Fruit fly (Drosophila melanogaster): Measurements from ENCODE around the gene fusl.

Gene fusl

dm6 chr2L:5338024-5338720, at the start of gene fusl:
TSS of gene fusl (minus strand) at chr2L:5338073.
- no peak for TF ChIP-seq insv (optimal IDR thresholded peaks at IDR 0.05)

dm6 chr2L:5386261-5386660, 48.4 kb upstream of the fusl start:
- TF ChIP-seq Sin3A (optimal IDR thresholded peaks at IDR 0.05) (no peak), psq (optimal IDR thresholded peaks at IDR 0.05) (no peak), insv (optimal IDR thresholded peaks at IDR 0.05) (no peak), Myc (optimal IDR thresholded peaks at IDR 0.05) (no peak), h (optimal IDR thresholded peaks at IDR 0.05) (no peak), ttk (optimal IDR thresholded peaks at IDR 0.05) (no peak)

dm6 chr2L:5381305-5381973, 43.6 kb upstream of the fusl start:
- TF ChIP-seq insv (optimal IDR thresholded peaks at IDR 0.05) (no peak), h (optimal IDR thresholded peaks at IDR 0.05) (no peak)

- TF ChIP-seq Sin3A (optimal IDR thresholded peaks at IDR 0.05) (no peak), Myc (optimal IDR thresholded peaks at IDR 0.05) (no peak), insv (optimal IDR thresholded peaks at IDR 0.05) (no peak), ttk (optimal IDR thresholded peaks at IDR 0.05) (no peak), h (optimal IDR thresholded peaks at IDR 0.05) (no peak), psq (optimal IDR thresholded peaks at IDR 0.05) (no peak)
Observed at dm6 chr2L:5378829-5379228, 41.0 kb upstream of the fusl start.

- no peak for TF ChIP-seq ttk (optimal IDR thresholded peaks at IDR 0.05)
- no peak for TF ChIP-seq insv (optimal IDR thresholded peaks at IDR 0.05)
- no peak for TF ChIP-seq Myc (optimal IDR thresholded peaks at IDR 0.05)
- no peak for TF ChIP-seq psq (optimal IDR thresholded peaks at IDR 0.05)
- no peak for TF ChIP-seq h (optimal IDR thresholded peaks at IDR 0.05)
- no peak for TF ChIP-seq Sin3A (optimal IDR thresholded peaks at IDR 0.05)
Observed at dm6 chr2L:5376442-5376841, 38.6 kb upstream of the fusl start.

- no peak for TF ChIP-seq h (optimal IDR thresholded peaks at IDR 0.05)
- no peak for TF ChIP-seq Myc (optimal IDR thresholded peaks at IDR 0.05)
Observed at dm6 chr2L:5374989-5375388, 37.1 kb upstream of the fusl start.

dm6 chr2L:5374216-5374615, 36.3 kb upstream of the fusl start:
- no peak for TF ChIP-seq Sin3A (optimal IDR thresholded peaks at IDR 0.05)
- no peak for TF ChIP-seq h (optimal IDR thresholded peaks at IDR 0.05)
- TF ChIP-seq psq (optimal IDR thresholded peaks at IDR 0.05) = no peak
- TF ChIP-seq ttk (optimal IDR thresholded peaks at IDR 0.05) = no peak
- TF ChIP-seq insv (optimal IDR thresholded peaks at IDR 0.05) = no peak
- TF ChIP-seq Myc (optimal IDR thresholded peaks at IDR 0.05) = no peak

dm6 chr2L:5372552-5372951, 34.7 kb upstream of the fusl start:
- TF ChIP-seq h (optimal IDR thresholded peaks at IDR 0.05) (no peak), Sin3A (optimal IDR thresholded peaks at IDR 0.05) (no peak), Myc (optimal IDR thresholded peaks at IDR 0.05) (no peak), insv (optimal IDR thresholded peaks at IDR 0.05) (no peak), ttk (optimal IDR thresholded peaks at IDR 0.05) (no peak), psq (optimal IDR thresholded peaks at IDR 0.05) (no peak)

dm6 chr2L:5367983-5368382, 30.1 kb upstream of the fusl start:
- TF ChIP-seq insv (optimal IDR thresholded peaks at IDR 0.05) = no peak
- TF ChIP-seq h (optimal IDR thresholded peaks at IDR 0.05) = no peak
- TF ChIP-seq psq (optimal IDR thresholded peaks at IDR 0.05) = no peak
- TF ChIP-seq ttk (optimal IDR thresholded peaks at IDR 0.05) = no peak
- no peak for TF ChIP-seq Myc (optimal IDR thresholded peaks at IDR 0.05)
- no peak for TF ChIP-seq Sin3A (optimal IDR thresholded peaks at IDR 0.05)

dm6 chr2L:5365841-5366240, 28.0 kb upstream of the fusl start:
- TF ChIP-seq Sin3A (optimal IDR thresholded peaks at IDR 0.05) = no peak

- no peak for TF ChIP-seq ttk (optimal IDR thresholded peaks at IDR 0.05)
- TF ChIP-seq Myc (optimal IDR thresholded peaks at IDR 0.05) = no peak
- TF ChIP-seq insv (optimal IDR thresholded peaks at IDR 0.05) = no peak
- no peak for TF ChIP-seq h (optimal IDR thresholded peaks at IDR 0.05)
- TF ChIP-seq psq (optimal IDR thresholded peaks at IDR 0.05) = no peak
- TF ChIP-seq Sin3A (optimal IDR thresholded peaks at IDR 0.05) = no peak
Observed at dm6 chr2L:5362351-5362750, 24.5 kb upstream of the fusl start.

dm6 chr2L:5353454-5353853, 15.6 kb upstream of the fusl start:
- no peak for TF ChIP-seq psq (optimal IDR thresholded peaks at IDR 0.05)
- no peak for TF ChIP-seq insv (optimal IDR thresholded peaks at IDR 0.05)
- no peak for TF ChIP-seq ttk (optimal IDR thresholded peaks at IDR 0.05)
- TF ChIP-seq Myc (optimal IDR thresholded peaks at IDR 0.05) = no peak
- no peak for TF ChIP-seq Sin3A (optimal IDR thresholded peaks at IDR 0.05)
- no peak for TF ChIP-seq h (optimal IDR thresholded peaks at IDR 0.05)

dm6 chr2L:5348591-5348990, 10.7 kb upstream of the fusl start:
- TF ChIP-seq h (optimal IDR thresholded peaks at IDR 0.05) = no peak
- no peak for TF ChIP-seq ttk (optimal IDR thresholded peaks at IDR 0.05)
- TF ChIP-seq psq (optimal IDR thresholded peaks at IDR 0.05) = no peak
- TF ChIP-seq insv (optimal IDR thresholded peaks at IDR 0.05) = no peak
- no peak for TF ChIP-seq Sin3A (optimal IDR thresholded peaks at IDR 0.05)
- no peak for TF ChIP-seq Myc (optimal IDR thresholded peaks at IDR 0.05)

All from Kc167 (cell line).